Fruit fly (Drosophila melanogaster) whole organism, embryonic: ENCODE data around the gene SPARC.
A peak's percentile ranks its signal among the peaks of the same experiment; 100 is the strongest.

Source experiments
- Atf-2 ChIP-seq: fragments of 200-800 bp; sonication (Bioruptor generic); optimal IDR thresholded peaks from 2 replicates; lab custom pipeline; 2016; ENCODE audit warnings: missing biosample characterization, missing genetic modification characterization
- Atf6 ChIP-seq: fragments of 200-800 bp; sonication (Bioruptor generic); IDR thresholded peaks from 2 replicates; pipeline ENCODE4 v1.3.6; 2022; ENCODE audit warnings: missing biosample characterization, missing genetic modification characterization
- Blimp-1 ChIP-seq: fragments of 200-800 bp; sonication (Bioruptor generic); optimal IDR thresholded peaks from 3 replicates; lab custom pipeline; 2018; ENCODE audit warnings: missing biosample characterization, missing genetic modification characterization, mild to moderate bottlenecking, moderate library complexity, missing genetic modification reagents
- CG10543 ChIP-seq: fragments of 200-800 bp; sonication (Bioruptor generic); optimal IDR thresholded peaks from 3 replicates; lab custom pipeline; 2017; ENCODE audit warnings: missing biosample characterization, mild to moderate bottlenecking, missing genetic modification characterization, moderate library complexity
- CG11560 ChIP-seq: fragments of 200-800 bp; sonication (Bioruptor generic); IDR thresholded peaks from 3 replicates; pipeline ENCODE4 v1.3.6; 2022; ENCODE audit warnings: missing biosample characterization, missing genetic modification characterization
- CG14050 ChIP-seq: fragments of 200-800 bp; sonication (Bioruptor generic); IDR thresholded peaks from 3 replicates; pipeline ENCODE4 v1.3.6; 2022; ENCODE audit warnings: missing biosample characterization, missing genetic modification characterization
- CG16863 ChIP-seq: fragments of 200-800 bp; sonication (Bioruptor generic); optimal IDR thresholded peaks from 3 replicates; lab custom pipeline; 2016; ENCODE audit warnings: missing biosample characterization, missing genetic modification characterization
- CG17568 ChIP-seq: fragments of 200-800 bp; sonication (Bioruptor generic); optimal IDR thresholded peaks from 2 replicates; lab custom pipeline; 2018; ENCODE audit warnings: missing biosample characterization, mild to moderate bottlenecking, missing genetic modification characterization, moderate library complexity
- CG18262 ChIP-seq: fragments of 200-800 bp; optimal IDR thresholded peaks from 3 replicates; lab custom pipeline; 2019; ENCODE audit warnings: missing biosample characterization, mild to moderate bottlenecking, missing genetic modification characterization, moderate library complexity
- CG2129 ChIP-seq: fragments of 200-800 bp; sonication (Bioruptor generic); IDR thresholded peaks from 2 replicates; pipeline ENCODE4 v1.3.6; 2022; ENCODE audit warnings: missing biosample characterization, missing genetic modification characterization; ENCODE audit not compliant: partially characterized antibody
- CG3163 ChIP-seq: fragments of 200-800 bp; sonication (Bioruptor generic); optimal IDR thresholded peaks from 3 replicates; lab custom pipeline; 2016; ENCODE audit warnings: missing biosample characterization, missing genetic modification characterization
- CG4424 ChIP-seq: fragments of 200-800 bp; sonication (Bioruptor generic); optimal IDR thresholded peaks from 3 replicates; lab custom pipeline; 2016; ENCODE audit warnings: missing biosample characterization, missing genetic modification characterization
- CG6175 ChIP-seq: fragments of 200-800 bp; sonication (Bioruptor generic); IDR thresholded peaks from 3 replicates; pipeline ENCODE4 v1.3.6; 2022; ENCODE audit warnings: missing biosample characterization, missing genetic modification characterization
- CG6813 ChIP-seq: fragments of 200-800 bp; sonication (Bioruptor generic); optimal IDR thresholded peaks from 2 replicates; lab custom pipeline; 2017; ENCODE audit warnings: missing biosample characterization, missing genetic modification characterization, mild to moderate bottlenecking, moderate library complexity, missing genetic modification reagents
- CG7745 ChIP-seq: fragments of 200-800 bp; sonication (Bioruptor generic); optimal IDR thresholded peaks from 2 replicates; lab custom pipeline; 2018; ENCODE audit warnings: missing biosample characterization, mild to moderate bottlenecking, missing genetic modification characterization, moderate library complexity
- CG7786 ChIP-seq: fragments of 200-800 bp; sonication (Bioruptor generic); optimal IDR thresholded peaks from 2 replicates; lab custom pipeline; 2016; ENCODE audit warnings: missing biosample characterization, missing genetic modification characterization
- CG8290 ChIP-seq, 3 experiments: fragments of 200-800 bp; sonication (Bioruptor generic); optimal IDR thresholded peaks; 2 replicates each; lab custom pipeline; 2016 to 2019; ENCODE audit warnings: missing biosample characterization in 3 of 3, missing genetic modification characterization in 3 of 3, mild to moderate bottlenecking in 2 of 3, moderate library complexity in 1 of 3
- CG8359 ChIP-seq: fragments of 200-800 bp; sonication (Bioruptor generic); optimal IDR thresholded peaks from 2 replicates; lab custom pipeline; 2017; ENCODE audit warnings: missing biosample characterization, mild to moderate bottlenecking, missing genetic modification characterization, borderline replicate concordance
- D ChIP-seq, 2 experiments: fragments of 200-800 bp in 1 of 2; fragments of >200 bp in 1 of 2; sonication (Bioruptor generic) in 1 of 2; optimal IDR thresholded peaks; 2 replicates in 1 of 2; 3 replicates in 1 of 2; lab custom pipeline; 2017; ENCODE audit warnings: mild to moderate bottlenecking in 1 of 2, missing biosample characterization in 1 of 2, missing genetic modification characterization in 1 of 2, missing genetic modification reagents in 1 of 2
- Dek ChIP-seq: fragments of 200-800 bp; sonication (Bioruptor generic); optimal IDR thresholded peaks from 3 replicates; lab custom pipeline; 2019; ENCODE audit warnings: missing biosample characterization, mild to moderate bottlenecking, missing genetic modification characterization, moderate library complexity
- Dp ChIP-seq: fragments of 200-800 bp; sonication (Bioruptor generic); optimal IDR thresholded peaks from 2 replicates; lab custom pipeline; 2018; ENCODE audit warnings: missing biosample characterization, mild to moderate bottlenecking, missing genetic modification characterization, moderate library complexity
- Dref ChIP-seq: fragments of 200-800 bp; sonication (Bioruptor generic); IDR thresholded peaks from 2 replicates; pipeline ENCODE4 v1.3.6; 2022; ENCODE audit warnings: missing biosample characterization, missing genetic modification characterization
- HLH4C ChIP-seq: fragments of 200-800 bp; sonication (Bioruptor generic); IDR thresholded peaks from 3 replicates; pipeline ENCODE4 v1.3.6; 2022; ENCODE audit warnings: missing biosample characterization, missing genetic modification characterization; ENCODE audit not compliant: partially characterized antibody
- NC2β ChIP-seq: fragments of 200-800 bp; sonication (Bioruptor generic); optimal IDR thresholded peaks from 2 replicates; lab custom pipeline; 2016; ENCODE audit warnings: missing biosample characterization, missing genetic modification characterization
- Opbp ChIP-seq: fragments of 200-800 bp; sonication (Bioruptor generic); IDR thresholded peaks from 3 replicates; pipeline ENCODE4 v1.3.6; 2022; ENCODE audit warnings: missing biosample characterization, missing genetic modification characterization; ENCODE audit not compliant: partially characterized antibody
- Rx ChIP-seq: fragments of 200-800 bp; sonication (Bioruptor generic); IDR thresholded peaks from 2 replicates; pipeline ENCODE4 v1.3.6; 2022; ENCODE audit warnings: missing biosample characterization, missing genetic modification characterization
- Scr ChIP-seq: fragments of 200-800 bp; sonication (Bioruptor generic); IDR thresholded peaks from 2 replicates; pipeline ENCODE4 v1.3.6; 2022; ENCODE audit warnings: missing biosample characterization, missing genetic modification characterization; ENCODE audit not compliant: partially characterized antibody
- Taf1 ChIP-seq: fragments of 200-800 bp; sonication (Bioruptor generic); IDR thresholded peaks from 2 replicates; pipeline ENCODE4 v1.3.6; 2022; ENCODE audit warnings: missing biosample characterization, missing genetic modification characterization
- Vsx1 ChIP-seq: fragments of 200-800 bp; sonication (Bioruptor generic); optimal IDR thresholded peaks from 2 replicates; lab custom pipeline; 2017; ENCODE audit warnings: missing biosample characterization, mild to moderate bottlenecking, missing genetic modification characterization, missing genetic modification reagents
- Xbp1 ChIP-seq: fragments of 200-800 bp; sonication (Bioruptor generic); optimal IDR thresholded peaks from 3 replicates; lab custom pipeline; 2016; ENCODE audit warnings: missing biosample characterization, mild to moderate bottlenecking, missing genetic modification characterization
- bab2 ChIP-seq: fragments of 200-800 bp; sonication (Bioruptor generic); optimal IDR thresholded peaks from 2 replicates; lab custom pipeline; 2016; ENCODE audit warnings: missing biosample characterization, missing genetic modification characterization
- corto ChIP-seq: fragments of 200-800 bp; sonication (Bioruptor generic); optimal IDR thresholded peaks from 2 replicates; lab custom pipeline; 2016; ENCODE audit warnings: missing biosample characterization, mild to moderate bottlenecking, missing genetic modification characterization, moderate library complexity
- disco-r ChIP-seq: fragments of 200-800 bp; sonication (Bioruptor generic); optimal IDR thresholded peaks from 2 replicates; lab custom pipeline; 2016; ENCODE audit warnings: missing biosample characterization, missing genetic modification characterization
- emc ChIP-seq: fragments of 200-800 bp; sonication (Bioruptor generic); optimal IDR thresholded peaks from 2 replicates; lab custom pipeline; 2016; ENCODE audit warnings: missing biosample characterization, missing genetic modification characterization
- fd102C ChIP-seq: fragments of 200-800 bp; sonication (Bioruptor generic); optimal IDR thresholded peaks from 2 replicates; lab custom pipeline; 2018; ENCODE audit warnings: missing biosample characterization, mild to moderate bottlenecking, missing genetic modification characterization, moderate library complexity
- ftz-f1 ChIP-seq: fragments of 200-800 bp; sonication (Bioruptor generic); optimal IDR thresholded peaks from 2 replicates; lab custom pipeline; 2016; ENCODE audit warnings: missing biosample characterization, missing genetic modification characterization
- gcm ChIP-seq: fragments of 200-800 bp; sonication (Bioruptor generic); optimal IDR thresholded peaks from 2 replicates; lab custom pipeline; 2019; ENCODE audit warnings: missing biosample characterization, mild to moderate bottlenecking, missing genetic modification characterization, moderate library complexity
- kni ChIP-seq: fragments of 200-800 bp; sonication (Bioruptor generic); optimal IDR thresholded peaks from 3 replicates; lab custom pipeline; 2017; ENCODE audit warnings: mild to moderate bottlenecking, missing biosample characterization, missing genetic modification reagents, missing genetic modification characterization
- mam ChIP-seq: fragments of 200-800 bp; sonication (Bioruptor generic); optimal IDR thresholded peaks from 3 replicates; lab custom pipeline; 2016; ENCODE audit warnings: missing biosample characterization, missing genetic modification characterization
- nmo ChIP-seq: fragments of 200-800 bp; sonication (Bioruptor generic); optimal IDR thresholded peaks from 2 replicates; lab custom pipeline; 2018; ENCODE audit warnings: missing biosample characterization, mild to moderate bottlenecking, missing genetic modification characterization, moderate library complexity
- pita ChIP-seq: fragments of 200-800 bp; sonication (Bioruptor generic); optimal IDR thresholded peaks from 2 replicates; lab custom pipeline; 2017; ENCODE audit warnings: missing biosample characterization, mild to moderate bottlenecking, missing genetic modification characterization
- run ChIP-seq: fragments of 200-800 bp; sonication (Bioruptor generic); optimal IDR thresholded peaks from 3 replicates; lab custom pipeline; 2018; ENCODE audit warnings: missing biosample characterization, mild to moderate bottlenecking, missing genetic modification characterization
- scrt ChIP-seq: fragments of 200-800 bp; sonication (Bioruptor generic); optimal IDR thresholded peaks from 2 replicates; lab custom pipeline; 2018; ENCODE audit warnings: missing biosample characterization, mild to moderate bottlenecking, missing genetic modification characterization, moderate library complexity
- tap ChIP-seq: fragments of 200-800 bp; optimal IDR thresholded peaks from 3 replicates; lab custom pipeline; 2019; ENCODE audit warnings: missing biosample characterization, mild to moderate bottlenecking, missing genetic modification characterization, moderate library complexity
- unpg ChIP-seq: fragments of 200-800 bp; sonication (Bioruptor generic); optimal IDR thresholded peaks from 3 replicates; lab custom pipeline; 2018; ENCODE audit warnings: missing biosample characterization, mild to moderate bottlenecking, missing genetic modification characterization, moderate library complexity
- wek ChIP-seq: fragments of 200-800 bp; sonication (Bioruptor generic); optimal IDR thresholded peaks from 3 replicates; lab custom pipeline; 2018; ENCODE audit warnings: missing biosample characterization, mild to moderate bottlenecking, missing genetic modification characterization, moderate library complexity

SPARC gene

dm6 chr3R:26866577-26867456, 5.0 kb downstream of the SPARC start, which contains the start of the genes ball and His2Av (continued):
- peak; percentile 24 for TF ChIP-seq D (optimal IDR thresholded peaks at IDR 0.05; lab: Kevin White, UChicago)
- TF ChIP-seq D (GFP tag; optimal IDR thresholded peaks at IDR 0.05; lab: Kevin White, UChicago), result peak; percentile 51
- peak; percentile 87 for TF ChIP-seq CG4424 (GFP tag; lab: Kevin White, UChicago)
- peak; percentile 98 for TF ChIP-seq Dref (GFP tag; lab: Robert Waterston, UW)
- peak; percentile 92 for TF ChIP-seq NC2β (GFP tag; lab: Kevin White, UChicago)
- no peak for TF ChIP-seq CG7745 (tag; lab: Kevin White, UChicago)
- TF ChIP-seq CG7786 (GFP tag; lab: Kevin White, UChicago), result peak; percentile 89
- peak; percentile 76 for TF ChIP-seq ftz-f1 (GFP tag; lab: Kevin White, UChicago)
- peak; percentile 55 for TF ChIP-seq Vsx1
- no peak for TF ChIP-seq pita (GFP tag; lab: Kevin White, UChicago)
- TF ChIP-seq CG10543 (GFP tag; lab: Kevin White, UChicago), result peak; percentile 77
- TF ChIP-seq CG3163 (GFP tag; lab: Kevin White, UChicago), result peak; percentile 76
- peak; percentile 75 for TF ChIP-seq Atf-2 (GFP tag; lab: Kevin White, UChicago)
- peak; percentile 77 for TF ChIP-seq gcm (GFP tag; lab: Kevin White, UChicago)
- peak; percentile 76 for TF ChIP-seq Blimp-1 (GFP tag; lab: Kevin White, UChicago)
- peak; percentile 82 for TF ChIP-seq CG8290 (GFP tag; optimal IDR thresholded peaks at IDR 0.05; lab: Kevin White, UChicago)
- TF ChIP-seq CG8290 (tag; optimal IDR thresholded peaks at IDR 0.05; lab: Kevin White, UChicago), result peak; percentile 67 to 68
- no peak for TF ChIP-seq corto
- peak; percentile 67 for TF ChIP-seq Dp (GFP tag; lab: Kevin White, UChicago)
- TF ChIP-seq CG18262 (tag; lab: Kevin White, UChicago), result peak; percentile 72
- TF ChIP-seq CG2129 (GFP tag; lab: Robert Waterston, UW), result peak; percentile 74
- TF ChIP-seq Opbp, result peak; percentile 92
- TF ChIP-seq Rx (GFP tag; lab: Robert Waterston, UW), result peak; percentile 70
- peak; percentile 78 for TF ChIP-seq emc (GFP tag; lab: Kevin White, UChicago)
- TF ChIP-seq CG16863 (GFP tag; lab: Kevin White, UChicago), result peak; percentile 90
- peak; percentile 71 for TF ChIP-seq Taf1 (GFP tag; lab: Robert Waterston, UW)
- TF ChIP-seq HLH4C (GFP tag; lab: Robert Waterston, UW), result peak; percentile 83
- peak; percentile 55 for TF ChIP-seq CG6813 (GFP tag; lab: Kevin White, UChicago)
- TF ChIP-seq bab2, result peak; percentile 91
- TF ChIP-seq CG6175 (GFP tag; lab: Robert Waterston, UW), result peak; percentile 52; the same call in 1 of the 3 replicates
- TF ChIP-seq CG11560, result peak; percentile 74
- TF ChIP-seq CG14050 (GFP tag; lab: Robert Waterston, UW), result peak; percentile 55
- peak; percentile 53 for TF ChIP-seq tap
- TF ChIP-seq scrt, result peak; percentile 75
- peak; percentile 73 for TF ChIP-seq disco-r (GFP tag; lab: Kevin White, UChicago)
- peak; percentile 76 for TF ChIP-seq CG17568 (GFP tag; lab: Kevin White, UChicago)
- peak; percentile 84 for TF ChIP-seq nmo
- TF ChIP-seq Dek (tag; lab: Kevin White, UChicago), result peak; percentile 70
- TF ChIP-seq Scr (GFP tag; lab: Robert Waterston, UW), result peak; percentile 92
- peak; percentile 83 for TF ChIP-seq Atf6
- TF ChIP-seq Xbp1, result peak; percentile 93
- TF ChIP-seq kni (GFP tag; lab: Kevin White, UChicago), result no peak
- TF ChIP-seq fd102C (GFP tag; lab: Kevin White, UChicago), result peak; percentile 58
- peak; percentile 91 for TF ChIP-seq mam (GFP tag; lab: Kevin White, UChicago)
- TF ChIP-seq unpg (GFP tag; lab: Kevin White, UChicago), result peak; percentile 83
- peak; percentile 48 for TF ChIP-seq run (tag; lab: Kevin White, UChicago)
- TF ChIP-seq CG8359 (GFP tag; lab: Kevin White, UChicago), result no peak
- TF ChIP-seq wek (GFP tag; lab: Kevin White, UChicago), result peak; percentile 62
